Worm (Caenorhabditis elegans) whole organism, early embryonic: ENCODE measurements around the gene C17G10.13.
"Not testable (repeated sequence)": the region's sequence is repeated elsewhere in the genome, so short reads cannot be mapped to it uniquely, and the experiment has no call there.

ENCODE experiments used
- aly-1 ChIP-seq: sonication (generic microtip); optimal IDR thresholded peaks from 2 replicates; lab custom pipeline; 2016; ENCODE audit warnings: missing genetic modification characterization, missing compliant biosample characterization
- ama-1 ChIP-seq: fragments of 150-350 bp; optimal IDR thresholded peaks from 2 replicates; lab custom pipeline; 2014
- ceh-13 ChIP-seq: fragments of 200-800 bp; sonication (Bioruptor generic); optimal IDR thresholded peaks from 2 replicates; lab custom pipeline; 2018; ENCODE audit warnings: mild to moderate bottlenecking, missing genetic modification characterization, missing compliant biosample characterization
- ceh-36 ChIP-seq: sonication (generic microtip); optimal IDR thresholded peaks from 2 replicates; lab custom pipeline; 2016; ENCODE audit warnings: missing genetic modification characterization, inconsistent platforms, missing compliant biosample characterization
- flt-1 ChIP-seq: fragments of 200-800 bp; sonication (Bioruptor generic); IDR thresholded peaks from 2 replicates; pipeline ENCODE4 v1.3.6; 2022; ENCODE audit warnings: missing genetic modification characterization, missing compliant biosample characterization
- hmbx-1 ChIP-seq: sonication (generic microtip); optimal IDR thresholded peaks from 2 replicates; lab custom pipeline; 2016; ENCODE audit warnings: mild to moderate bottlenecking, missing genetic modification characterization, missing compliant biosample characterization
- pes-1 ChIP-seq: fragments of 200-800 bp; sonication (Bioruptor generic); IDR thresholded peaks from 2 replicates; pipeline ENCODE4 v1.3.6; 2022; ENCODE audit warnings: missing genetic modification reagents, missing genetic modification characterization, missing compliant biosample characterization
- scrt-1 ChIP-seq: fragments of 200-800 bp; sonication (Bioruptor generic); IDR thresholded peaks from 2 replicates; pipeline ENCODE4 v1.3.6; 2022; ENCODE audit warnings: missing genetic modification characterization, missing compliant biosample characterization
- sea-1 ChIP-seq: fragments of 200-800 bp; sonication (Bioruptor generic); conservative IDR thresholded peaks from 2 replicates; pipeline ENCODE4 v1.3.6; 2022; ENCODE audit warnings: missing genetic modification characterization, missing compliant biosample characterization
- tbx-11 ChIP-seq: fragments of 200-800 bp; sonication (Bioruptor generic); IDR thresholded peaks from 2 replicates; pipeline ENCODE4 v1.3.6; 2022; ENCODE audit warnings: missing genetic modification characterization, missing compliant biosample characterization
- tbx-37 ChIP-seq: fragments of 200-800 bp; sonication (Bioruptor generic); conservative IDR thresholded peaks from 2 replicates; pipeline ENCODE4 v1.3.6; 2022; ENCODE audit warnings: missing genetic modification reagents, missing genetic modification characterization, missing compliant biosample characterization
- tra-4 ChIP-seq: sonication (generic microtip); optimal IDR thresholded peaks from 2 replicates; lab custom pipeline; 2017; ENCODE audit warnings: missing genetic modification characterization, missing compliant biosample characterization

- TF ChIP-seq scrt-1; tbx-11 (GFP tag; lab: Robert Waterston, UW); ceh-36 (tag; lab: Kevin White, UChicago); ceh-13 (GFP tag; lab: Kevin White, UChicago); tbx-37 (GFP tag; lab: Robert Waterston, UW); ama-1; sea-1 (GFP tag; lab: Robert Waterston, UW); pes-1; flt-1 (GFP tag; lab: Robert Waterston, UW); tra-4 (tag; lab: Kevin White, UChicago); hmbx-1 (tag; lab: Kevin White, UChicago); aly-1 (tag; lab: Kevin White, UChicago): not testable (repeated sequence)
Observed at ce11 chrII:5630851-5631401, 41.3 kb upstream of the C17G10.13 start, which contains the start of the genes F59E12.6 and npl-4.1.
